Worm (Caenorhabditis elegans) whole organism, early embryonic: ENCODE results near the gene ZK154.1.

Source experiments
- B0310.2 ChIP-seq: sonication (generic microtip); optimal IDR thresholded peaks from 2 replicates; lab custom pipeline; 2016; ENCODE audit warnings: mild to moderate bottlenecking, missing genetic modification characterization, missing compliant biosample characterization
- F13C5.2 ChIP-seq: sonication (generic microtip); optimal IDR thresholded peaks from 2 replicates; lab custom pipeline; 2017; ENCODE audit warnings: mild to moderate bottlenecking, missing genetic modification characterization, inconsistent platforms, missing compliant biosample characterization
- aly-1 ChIP-seq: sonication (generic microtip); optimal IDR thresholded peaks from 2 replicates; lab custom pipeline; 2016; ENCODE audit warnings: missing genetic modification characterization, missing compliant biosample characterization
- ama-1 ChIP-seq: fragments of 150-350 bp; optimal IDR thresholded peaks from 2 replicates; lab custom pipeline; 2014
- ceh-13 ChIP-seq: fragments of 200-800 bp; sonication (Bioruptor generic); optimal IDR thresholded peaks from 2 replicates; lab custom pipeline; 2018; ENCODE audit warnings: mild to moderate bottlenecking, missing genetic modification characterization, missing compliant biosample characterization
- ceh-36 ChIP-seq: sonication (generic microtip); optimal IDR thresholded peaks from 2 replicates; lab custom pipeline; 2016; ENCODE audit warnings: missing genetic modification characterization, inconsistent platforms, missing compliant biosample characterization
- ets-7 ChIP-seq: sonication (generic microtip); optimal IDR thresholded peaks from 2 replicates; lab custom pipeline; 2016; ENCODE audit warnings: missing genotype, missing genetic modification characterization, missing compliant biosample characterization
- flt-1 ChIP-seq: fragments of 200-800 bp; sonication (Bioruptor generic); IDR thresholded peaks from 2 replicates; pipeline ENCODE4 v1.3.6; 2022; ENCODE audit warnings: missing genetic modification characterization, missing compliant biosample characterization
- hmbx-1 ChIP-seq: sonication (generic microtip); optimal IDR thresholded peaks from 2 replicates; lab custom pipeline; 2016; ENCODE audit warnings: mild to moderate bottlenecking, missing genetic modification characterization, missing compliant biosample characterization
- hmg-4 ChIP-seq: fragments of 200-800 bp; sonication (Bioruptor generic); optimal IDR thresholded peaks from 2 replicates; lab custom pipeline; 2018; ENCODE audit warnings: mild to moderate bottlenecking, missing genetic modification characterization, missing compliant biosample characterization
- hnd-1 ChIP-seq: sonication (generic microtip); optimal IDR thresholded peaks from 2 replicates; lab custom pipeline; 2016; ENCODE audit warnings: missing genetic modification characterization, missing compliant biosample characterization
- pes-1 ChIP-seq: fragments of 200-800 bp; sonication (Bioruptor generic); IDR thresholded peaks from 2 replicates; pipeline ENCODE4 v1.3.6; 2022; ENCODE audit warnings: missing genetic modification reagents, missing genetic modification characterization, missing compliant biosample characterization
- scrt-1 ChIP-seq: fragments of 200-800 bp; sonication (Bioruptor generic); IDR thresholded peaks from 2 replicates; pipeline ENCODE4 v1.3.6; 2022; ENCODE audit warnings: missing genetic modification characterization, missing compliant biosample characterization
- sea-1 ChIP-seq: fragments of 200-800 bp; sonication (Bioruptor generic); conservative IDR thresholded peaks from 2 replicates; pipeline ENCODE4 v1.3.6; 2022; ENCODE audit warnings: missing genetic modification characterization, missing compliant biosample characterization
- tbx-11 ChIP-seq: fragments of 200-800 bp; sonication (Bioruptor generic); IDR thresholded peaks from 2 replicates; pipeline ENCODE4 v1.3.6; 2022; ENCODE audit warnings: missing genetic modification characterization, missing compliant biosample characterization
- tbx-37 ChIP-seq: fragments of 200-800 bp; sonication (Bioruptor generic); conservative IDR thresholded peaks from 2 replicates; pipeline ENCODE4 v1.3.6; 2022; ENCODE audit warnings: missing genetic modification reagents, missing genetic modification characterization, missing compliant biosample characterization
- tra-4 ChIP-seq: sonication (generic microtip); optimal IDR thresholded peaks from 2 replicates; lab custom pipeline; 2017; ENCODE audit warnings: missing genetic modification characterization, missing compliant biosample characterization

The ZK154.1 gene

DNA sequence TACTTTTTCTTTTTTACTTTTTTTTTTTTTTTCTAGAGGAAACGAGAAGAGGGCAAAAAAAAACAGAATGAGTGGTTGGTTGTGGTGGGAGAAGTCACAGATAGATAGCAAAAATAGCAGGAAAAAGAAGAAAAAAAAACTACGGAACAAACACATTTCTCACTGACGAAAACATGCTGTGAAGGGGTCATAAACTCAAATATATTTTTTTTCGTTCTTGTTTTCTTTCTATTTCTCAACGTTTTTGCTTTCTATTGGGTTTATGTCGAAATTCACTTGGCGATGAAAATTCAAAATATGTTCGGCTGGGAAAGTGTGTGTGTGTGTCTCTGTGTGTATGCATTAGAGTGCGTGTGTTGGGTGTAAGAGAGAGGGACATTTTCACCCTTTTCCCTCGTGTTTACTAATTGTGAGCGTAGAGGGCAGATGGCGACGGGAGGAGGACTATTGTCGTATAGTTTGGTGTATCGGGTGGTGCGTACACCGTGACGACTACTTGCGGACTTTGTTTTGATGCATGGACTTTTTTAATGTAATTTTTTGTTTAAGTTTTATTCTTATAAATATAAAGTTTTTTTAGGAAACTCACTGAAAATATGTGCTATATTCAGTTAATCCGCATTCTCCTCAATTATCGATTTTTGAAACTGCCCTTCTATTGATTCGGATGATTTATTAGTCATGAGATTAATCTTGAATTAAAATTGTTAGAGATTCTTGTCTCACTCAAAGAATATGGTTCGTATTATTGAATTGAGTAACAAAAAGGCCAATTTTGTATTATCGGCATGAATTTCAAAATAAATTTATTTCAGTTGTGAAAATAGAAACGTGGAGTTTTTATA lies 30.2 kb downstream of the ZK154.1 start:
- TF ChIP-seq sea-1 (0 out of 2 replicates have a peak, but pooled peaks have one; percentile 28), scrt-1 (GFP tag; lab: Robert Waterston, UW) (no peak), tra-4 (tag; lab: Kevin White, UChicago) (no peak), F13C5.2 (peak; percentile 70)

DNA sequence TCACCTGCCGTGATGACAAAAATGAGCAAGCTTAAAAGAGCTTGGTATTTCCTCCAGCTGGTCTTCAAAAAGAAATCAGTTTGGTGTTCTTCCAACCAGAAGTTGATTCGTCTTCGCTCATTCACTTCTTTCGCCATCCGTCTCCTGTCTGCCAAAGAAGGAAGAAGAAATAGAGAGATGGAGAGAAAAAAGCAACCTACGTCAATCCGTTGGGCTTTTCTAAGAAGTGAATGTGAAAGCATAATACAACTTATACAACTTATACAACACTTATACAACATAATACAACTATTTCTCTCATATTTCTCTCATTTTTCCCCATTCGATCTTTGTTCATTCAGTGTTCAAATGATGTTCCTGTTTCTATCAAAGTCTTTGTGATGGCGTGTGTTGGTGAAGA lies 31.6 kb downstream of the ZK154.1 start:
- no peak for TF ChIP-seq aly-1 (tag; lab: Kevin White, UChicago)
- no peak for TF ChIP-seq ama-1 (lab: Kevin White, UChicago)
- TF ChIP-seq ceh-36 (tag; lab: Kevin White, UChicago) = no peak
- no peak for TF ChIP-seq hmg-4 (GFP tag; lab: Kevin White, UChicago)
- no peak for TF ChIP-seq pes-1
- no peak for TF ChIP-seq sea-1
- no peak for TF ChIP-seq F13C5.2
- TF ChIP-seq tbx-37 (GFP tag; lab: Robert Waterston, UW) = no peak
- TF ChIP-seq ets-7 (tag; lab: Kevin White, UChicago) = no peak
- TF ChIP-seq tra-4 (tag; lab: Kevin White, UChicago) = no peak
- TF ChIP-seq scrt-1 (GFP tag; lab: Robert Waterston, UW) = no peak
- TF ChIP-seq hnd-1 (tag; lab: Kevin White, UChicago) = no peak

ce11 chrX:7814747-7815146 lies 35.4 kb downstream of the ZK154.1 start:
- TF ChIP-seq F13C5.2 (no peak), ceh-13 (GFP tag; lab: Kevin White, UChicago) (no peak), flt-1 (no peak), ceh-36 (tag; lab: Kevin White, UChicago) (no peak), hnd-1 (tag; lab: Kevin White, UChicago) (no peak), hmg-4 (GFP tag; lab: Kevin White, UChicago) (no peak), scrt-1 (GFP tag; lab: Robert Waterston, UW) (no peak), ama-1 (lab: Kevin White, UChicago) (no peak), sea-1 (no peak)

ce11 chrX:7815230-7815629 lies 35.9 kb downstream of the ZK154.1 start:
- TF ChIP-seq ama-1 (lab: Kevin White, UChicago) (no peak), tra-4 (tag; lab: Kevin White, UChicago) (no peak), hnd-1 (tag; lab: Kevin White, UChicago) (no peak), tbx-37 (GFP tag; lab: Robert Waterston, UW) (no peak), F13C5.2 (no peak), ets-7 (tag; lab: Kevin White, UChicago) (no peak), hmbx-1 (tag; lab: Kevin White, UChicago) (no peak), tbx-11 (GFP tag; lab: Robert Waterston, UW) (no peak), flt-1 (no peak), pes-1 (no peak), sea-1 (no peak), aly-1 (tag; lab: Kevin White, UChicago) (no peak), B0310.2 (tag; lab: Kevin White, UChicago) (no peak), ceh-13 (GFP tag; lab: Kevin White, UChicago) (no peak), hmg-4 (GFP tag; lab: Kevin White, UChicago) (no peak), ceh-36 (tag; lab: Kevin White, UChicago) (no peak)

- TF ChIP-seq ceh-13 (GFP tag; lab: Kevin White, UChicago) (no peak), ceh-36 (tag; lab: Kevin White, UChicago) (no peak), ama-1 (lab: Kevin White, UChicago) (no peak), hmbx-1 (tag; lab: Kevin White, UChicago) (no peak), tbx-11 (GFP tag; lab: Robert Waterston, UW) (no peak), aly-1 (tag; lab: Kevin White, UChicago) (no peak), hnd-1 (tag; lab: Kevin White, UChicago) (no peak), F13C5.2 (no peak), ets-7 (tag; lab: Kevin White, UChicago) (no peak), scrt-1 (GFP tag; lab: Robert Waterston, UW) (no peak), flt-1 (no peak)
Measured at ce11 chrX:7816434-7816974, 37.1 kb downstream of the ZK154.1 start, which contains the start of the genes sek-1 and R03G5.6. Gene sek-1, plus strand, starts transcription at chrX:7816734. Gene R03G5.6, minus strand, starts transcription at chrX:7816924.

DNA sequence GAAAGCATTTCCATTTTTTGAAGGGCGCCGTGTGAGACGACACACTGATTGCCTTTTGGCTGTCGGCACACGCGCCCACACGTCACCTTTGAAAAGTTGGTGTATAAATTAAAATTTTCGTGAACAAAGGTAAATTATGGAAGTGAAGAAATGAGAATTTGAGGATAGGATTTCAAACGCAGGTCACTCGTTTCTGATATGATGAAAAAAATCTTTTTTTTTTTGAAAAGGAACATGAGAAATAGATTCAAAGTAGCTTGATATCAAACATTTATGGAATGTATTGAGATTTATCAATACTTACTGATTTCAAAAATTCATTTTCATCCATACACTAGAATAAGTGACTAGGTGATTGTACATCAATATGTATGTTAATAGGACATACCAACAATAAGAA lies 38.2 kb downstream of the ZK154.1 start:
- no peak for TF ChIP-seq scrt-1 (GFP tag; lab: Robert Waterston, UW)
- TF ChIP-seq flt-1 = no peak
- no peak for TF ChIP-seq tbx-37 (GFP tag; lab: Robert Waterston, UW)
- no peak for TF ChIP-seq ceh-36 (tag; lab: Kevin White, UChicago)
- no peak for TF ChIP-seq sea-1
- no peak for TF ChIP-seq ets-7 (tag; lab: Kevin White, UChicago)
- no peak for TF ChIP-seq ceh-13 (GFP tag; lab: Kevin White, UChicago)
- TF ChIP-seq tbx-11 (GFP tag; lab: Robert Waterston, UW) = no peak

DNA sequence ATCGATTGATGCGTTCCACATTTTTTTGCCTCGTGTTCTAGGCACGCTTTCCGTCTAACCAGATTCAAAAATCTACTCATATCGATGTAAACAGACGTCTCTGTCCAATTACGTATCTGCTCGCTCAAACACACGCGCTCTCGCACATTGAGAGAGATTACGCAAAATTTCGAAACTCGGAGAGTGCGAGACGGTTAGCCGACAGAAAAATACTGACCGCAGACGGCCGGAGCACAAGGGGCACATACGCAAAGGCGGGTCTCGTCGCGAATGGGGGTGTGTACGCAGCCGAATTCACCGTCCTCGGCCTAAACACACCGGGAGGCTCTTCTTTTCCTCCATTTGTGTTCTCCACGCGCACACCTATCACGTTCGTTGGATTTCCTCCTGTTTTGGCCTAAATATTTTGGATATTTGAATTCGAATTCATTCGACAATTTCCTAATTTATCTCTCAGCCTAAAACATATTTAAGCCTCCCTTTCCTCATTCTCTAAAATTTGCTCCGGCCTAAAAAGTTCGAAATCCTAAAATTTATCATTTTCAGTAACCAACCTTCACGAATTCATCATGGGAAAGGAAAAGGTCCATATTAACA lies 43.8 kb downstream of the ZK154.1 start, which contains the start of gene eef-1A.2:
eef-1A.2 (plus strand) TSS at position 547 of the 597 bp plus-strand sequence.
- TF ChIP-seq pes-1 (peak; percentile 46; the same call in 1 of the 2 replicates), tra-4 (tag; lab: Kevin White, UChicago) (no peak), sea-1 (0 out of 2 replicates have a peak, but pooled peaks have one; percentile 48), aly-1 (tag; lab: Kevin White, UChicago) (peak; percentile 64), hmg-4 (GFP tag; lab: Kevin White, UChicago) (peak; percentile 87), B0310.2 (tag; lab: Kevin White, UChicago) (no peak), F13C5.2 (peak; percentile 60), ceh-36 (tag; lab: Kevin White, UChicago) (peak; percentile 45), tbx-11 (GFP tag; lab: Robert Waterston, UW) (no peak)
